Worm (Caenorhabditis elegans) whole organism, L4 larva: ENCODE data around the gene smc-4.

Experiments used
- ces-1 ChIP-seq: fragments of 150-350 bp; sonication (generic microtip); optimal IDR thresholded peaks from 4 replicates; lab custom pipeline; 2014; ENCODE audit warnings: missing biosample characterization, missing genetic modification reagents, missing genetic modification characterization
- dpl-1 ChIP-seq: fragments of 150-350 bp; optimal IDR thresholded peaks from 2 replicates; lab custom pipeline; 2014; ENCODE audit warnings: missing biosample characterization, missing genetic modification reagents, missing genetic modification characterization
- gei-8 ChIP-seq: fragments of 200-800 bp; sonication (Bioruptor generic); optimal IDR thresholded peaks from 2 replicates; lab custom pipeline; 2018; ENCODE audit warnings: mild to moderate bottlenecking, missing genetic modification characterization, missing compliant biosample characterization
- lin-39 ChIP-seq: fragments of 150-350 bp; optimal IDR thresholded peaks from 2 replicates; lab custom pipeline; 2014; ENCODE audit warnings: missing biosample characterization, missing genetic modification reagents, missing genetic modification characterization
- mdl-1 ChIP-seq, 2 experiments: fragments of 150-350 bp in 1 of 2; sonication (generic microtip) in 1 of 2; optimal IDR thresholded peaks; 2 replicates each; lab custom pipeline; 2014 to 2017; ENCODE audit warnings: missing biosample characterization in 2 of 2, missing genetic modification characterization in 2 of 2
- mes-2 ChIP-seq: sonication (generic microtip); optimal IDR thresholded peaks from 2 replicates; lab custom pipeline; 2016; ENCODE audit warnings: missing genotype, mild to moderate bottlenecking, missing genetic modification characterization, missing compliant biosample characterization; ENCODE audit not compliant: poor library complexity, severe bottlenecking
- mxl-2 ChIP-seq: fragments of 200-800 bp; sonication (Bioruptor generic); conservative IDR thresholded peaks from 2 replicates; pipeline ENCODE4 v1.3.6; 2022; ENCODE audit warnings: missing genetic modification reagents, missing genetic modification characterization, missing compliant biosample characterization
- nhr-102 ChIP-seq: sonication (generic microtip); optimal IDR thresholded peaks from 2 replicates; lab custom pipeline; 2016; ENCODE audit warnings: mild to moderate bottlenecking, missing genetic modification characterization, moderate library complexity, missing compliant biosample characterization
- nhr-237 ChIP-seq: sonication (generic microtip); optimal IDR thresholded peaks from 2 replicates; lab custom pipeline; 2017; ENCODE audit warnings: missing biosample characterization, missing genetic modification characterization
- nhr-25 ChIP-seq: sonication (generic microtip); optimal IDR thresholded peaks from 2 replicates; lab custom pipeline; 2017; ENCODE audit warnings: missing genetic modification characterization, mild to moderate bottlenecking, missing compliant biosample characterization, antibody characterized with exemption, moderate library complexity, borderline replicate concordance; ENCODE audit not compliant: insufficient read depth
- snpc-1.2 ChIP-seq: fragments of 200-800 bp; sonication (Bioruptor generic); IDR thresholded peaks from 2 replicates; pipeline ENCODE4 v1.3.6; 2022; ENCODE audit warnings: missing genetic modification reagents, missing genetic modification characterization, missing compliant biosample characterization
- unc-62 ChIP-seq, 3 experiments: fragments of 150-350 bp in 1 of 3; sonication (generic microtip); optimal IDR thresholded peaks in 2 of 3; peaks in 1 of 3; 1 replicate in 1 of 3; 2 replicates in 2 of 3; lab custom pipeline; 2014 to 2017; ENCODE audit warnings: missing biosample characterization in 3 of 3, missing genetic modification characterization in 3 of 3, missing genetic modification reagents in 3 of 3, missing genotype in 1 of 3
- vab-7 ChIP-seq: fragments of 200-800 bp; sonication (Bioruptor generic); IDR thresholded peaks from 2 replicates; pipeline ENCODE4 v1.3.6; 2022; ENCODE audit warnings: missing genetic modification reagents, missing genetic modification characterization, missing compliant biosample characterization

DNA sequence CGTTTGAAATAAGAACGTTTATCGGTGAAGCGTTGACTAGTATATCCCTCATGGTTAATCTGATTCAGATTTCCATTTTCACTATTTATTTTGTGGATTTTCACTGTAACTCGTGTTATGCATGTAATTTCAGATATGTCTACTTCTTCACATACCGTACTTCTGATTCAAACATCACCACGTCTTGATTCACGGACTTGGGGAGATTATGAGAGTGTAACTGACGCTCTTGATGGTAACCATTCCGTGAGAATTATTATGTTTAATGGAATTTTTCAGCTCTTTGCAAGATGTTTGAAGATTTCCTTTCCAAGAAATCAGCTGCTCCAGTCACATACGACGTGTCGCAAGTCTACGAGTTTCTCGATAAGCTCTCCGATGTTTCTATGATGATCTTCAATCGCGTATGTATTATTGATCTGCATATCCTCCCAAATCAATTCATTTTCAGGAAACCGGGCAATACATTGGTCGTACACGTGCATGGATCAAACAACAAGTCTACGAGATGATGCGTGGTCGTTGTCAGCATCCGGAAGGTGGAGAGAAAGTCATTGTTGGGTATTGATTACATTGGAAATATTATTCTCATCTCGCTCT lies 5.9 kb downstream of the smc-4 start, which contains the start of gene erh-2:
- TF ChIP-seq ces-1 (no peak), gei-8 (GFP tag; lab: Kevin White, UChicago) (no peak), nhr-25 (no peak), unc-62 (GFP tag; optimal IDR thresholded peaks at IDR 0.05 in 1 of 2; lab: Kevin White, UChicago) (peak in 1 of 2 experiments; percentile 74), unc-62 (tag; optimal IDR thresholded peaks at IDR 0.05; lab: Kevin White, UChicago) (no peak), dpl-1 (GFP tag; lab: Kevin White, UChicago) (no peak), lin-39 (tag; lab: Kevin White, UChicago) (no peak), mes-2 (tag; lab: Kevin White, UChicago) (no peak), nhr-237 (tag; lab: Kevin White, UChicago) (no peak), mxl-2 (GFP tag; lab: Robert Waterston, UW) (no peak), nhr-102 (tag; lab: Kevin White, UChicago) (no peak), mdl-1 (tag; optimal IDR thresholded peaks at IDR 0.05; lab: Kevin White, UChicago) (no peak), vab-7 (GFP tag; lab: Robert Waterston, UW) (no peak), snpc-1.2 (GFP tag; lab: Robert Waterston, UW) (no peak)
